Fruit fly (Drosophila melanogaster) whole organism, embryonic: ENCODE results near the gene Bx42.

Experiments
- CG10543 ChIP-seq: fragments of 200-800 bp; sonication (Bioruptor generic); optimal IDR thresholded peaks from 3 replicates; lab custom pipeline; 2017; ENCODE audit warnings: missing biosample characterization, mild to moderate bottlenecking, missing genetic modification characterization, moderate library complexity
- CG11247 ChIP-seq: fragments of 200-800 bp; sonication (Bioruptor generic); IDR thresholded peaks from 2 replicates; pipeline ENCODE4 v1.3.6; 2022; ENCODE audit warnings: missing biosample characterization, missing genetic modification characterization
- CG11456 ChIP-seq: fragments of 200-800 bp; sonication (Bioruptor generic); IDR thresholded peaks from 3 replicates; pipeline ENCODE4 v1.3.6; 2022; ENCODE audit warnings: missing biosample characterization, missing genetic modification characterization
- CG11695 ChIP-seq: fragments of 200-800 bp; sonication (Bioruptor generic); IDR thresholded peaks from 3 replicates; pipeline ENCODE4 v1.3.6; 2022; ENCODE audit warnings: missing biosample characterization, missing genetic modification characterization
- CG12155 ChIP-seq: fragments of 200-800 bp; sonication (Bioruptor generic); optimal IDR thresholded peaks from 3 replicates; lab custom pipeline; 2016; ENCODE audit warnings: missing biosample characterization, missing genetic modification characterization
- CG12391 ChIP-seq: fragments of 200-800 bp; sonication (Bioruptor generic); optimal IDR thresholded peaks from 3 replicates; lab custom pipeline; 2018; ENCODE audit warnings: missing biosample characterization, mild to moderate bottlenecking, missing genetic modification characterization, moderate library complexity
- CG13894 ChIP-seq: fragments of 200-800 bp; sonication (Bioruptor generic); optimal IDR thresholded peaks from 3 replicates; lab custom pipeline; 2018; ENCODE audit warnings: missing biosample characterization, mild to moderate bottlenecking, missing genetic modification characterization, moderate library complexity
- CG14860 ChIP-seq: fragments of 200-800 bp; sonication (Bioruptor generic); IDR thresholded peaks from 3 replicates; pipeline ENCODE4 v1.3.6; 2022; ENCODE audit warnings: missing biosample characterization, missing genetic modification characterization; ENCODE audit not compliant: partially characterized antibody
- CG17186 ChIP-seq: fragments of 200-800 bp; sonication (Bioruptor generic); optimal IDR thresholded peaks from 3 replicates; lab custom pipeline; 2017; ENCODE audit warnings: missing biosample characterization, missing genetic modification reagents, missing genetic modification characterization
- CG17328 ChIP-seq: fragments of 200-800 bp; sonication (Bioruptor generic); IDR thresholded peaks from 2 replicates; pipeline ENCODE4 v1.3.6; 2022; ENCODE audit warnings: missing biosample characterization, missing genetic modification characterization
- CG17361 ChIP-seq: fragments of 200-800 bp; sonication (Bioruptor generic); IDR thresholded peaks from 3 replicates; pipeline ENCODE4 v1.3.6; 2022; ENCODE audit warnings: missing biosample characterization, missing genetic modification characterization
- CG2120 ChIP-seq: fragments of 200-800 bp; sonication (Bioruptor generic); optimal IDR thresholded peaks from 3 replicates; lab custom pipeline; 2016; ENCODE audit warnings: missing biosample characterization, missing genetic modification characterization
- CG34376 ChIP-seq: fragments of 200-800 bp; sonication (Bioruptor generic); optimal IDR thresholded peaks from 2 replicates; lab custom pipeline; 2018; ENCODE audit warnings: missing biosample characterization, mild to moderate bottlenecking, missing genetic modification characterization
- CG4707 ChIP-seq: fragments of 200-800 bp; sonication (Bioruptor generic); optimal IDR thresholded peaks from 2 replicates; lab custom pipeline; 2018; ENCODE audit warnings: missing biosample characterization, mild to moderate bottlenecking, missing genetic modification characterization, moderate library complexity
- CG4854 ChIP-seq: fragments of 200-800 bp; sonication (Bioruptor generic); optimal IDR thresholded peaks from 2 replicates; lab custom pipeline; 2016; ENCODE audit warnings: missing biosample characterization, missing genetic modification characterization, inconsistent platforms
- CG5245 ChIP-seq: fragments of 200-800 bp; sonication (Bioruptor generic); optimal IDR thresholded peaks from 3 replicates; lab custom pipeline; 2016; ENCODE audit warnings: missing biosample characterization, missing genetic modification characterization
- CG5953 ChIP-seq: fragments of 200-800 bp; sonication (Bioruptor generic); IDR thresholded peaks from 2 replicates; pipeline ENCODE4 v1.3.6; 2022; ENCODE audit warnings: missing biosample characterization, missing genetic modification characterization
- CG6689 ChIP-seq: fragments of 200-800 bp; sonication (Bioruptor generic); IDR thresholded peaks from 2 replicates; pipeline ENCODE4 v1.3.6; 2022; ENCODE audit warnings: missing biosample characterization, missing genetic modification characterization
- CG6791 ChIP-seq: fragments of 200-800 bp; sonication (Bioruptor generic); IDR thresholded peaks from 3 replicates; pipeline ENCODE4 v1.3.6; 2022; ENCODE audit warnings: missing biosample characterization, missing genetic modification characterization; ENCODE audit not compliant: partially characterized antibody
- CG7786 ChIP-seq: fragments of 200-800 bp; sonication (Bioruptor generic); optimal IDR thresholded peaks from 2 replicates; lab custom pipeline; 2016; ENCODE audit warnings: missing biosample characterization, missing genetic modification characterization
- CG9876 ChIP-seq: fragments of 200-800 bp; sonication (Bioruptor generic); optimal IDR thresholded peaks from 2 replicates; lab custom pipeline; 2016; ENCODE audit warnings: missing biosample characterization, missing genetic modification characterization
- CoRest ChIP-seq: fragments of 200-800 bp; sonication (Bioruptor generic); optimal IDR thresholded peaks from 3 replicates; lab custom pipeline; 2018; ENCODE audit warnings: missing biosample characterization, mild to moderate bottlenecking, missing genetic modification characterization, moderate library complexity
- Dip2 ChIP-seq: fragments of 200-800 bp; sonication (Bioruptor generic); IDR thresholded peaks from 2 replicates; pipeline ENCODE4 v1.3.6; 2022; ENCODE audit warnings: missing biosample characterization, missing genetic modification characterization
- Doc3 ChIP-seq: fragments of 200-800 bp; sonication (Bioruptor generic); IDR thresholded peaks from 3 replicates; pipeline ENCODE4 v1.3.6; 2022; ENCODE audit warnings: missing biosample characterization, missing genetic modification characterization; ENCODE audit not compliant: partially characterized antibody
- Fer2 ChIP-seq: fragments of 200-800 bp; sonication (Bioruptor generic); optimal IDR thresholded peaks from 2 replicates; lab custom pipeline; 2018; ENCODE audit warnings: missing biosample characterization, mild to moderate bottlenecking, missing genetic modification characterization, moderate library complexity
- Hand ChIP-seq: fragments of 200-800 bp; sonication (Bioruptor generic); optimal IDR thresholded peaks from 2 replicates; lab custom pipeline; 2017; ENCODE audit warnings: mild to moderate bottlenecking, missing biosample characterization, missing genetic modification reagents, missing genetic modification characterization
- HmgD ChIP-seq: fragments of 200-800 bp; sonication (Bioruptor generic); optimal IDR thresholded peaks from 3 replicates; lab custom pipeline; 2016; ENCODE audit warnings: missing biosample characterization, missing genetic modification characterization
- Meics ChIP-seq: fragments of 200-800 bp; sonication (Bioruptor generic); optimal IDR thresholded peaks from 2 replicates; lab custom pipeline; 2017; ENCODE audit warnings: missing biosample characterization, mild to moderate bottlenecking, missing genetic modification characterization
- Oli ChIP-seq: fragments of 200-800 bp; sonication (Bioruptor generic); optimal IDR thresholded peaks from 2 replicates; lab custom pipeline; 2018; ENCODE audit warnings: missing biosample characterization, mild to moderate bottlenecking, missing genetic modification characterization, moderate library complexity
- Ptx1 ChIP-seq: fragments of 200-800 bp; sonication (Bioruptor generic); IDR thresholded peaks from 2 replicates; pipeline ENCODE4 v1.3.6; 2022; ENCODE audit warnings: missing biosample characterization, missing genetic modification characterization
- cg ChIP-seq: fragments of 200-800 bp; sonication (Bioruptor generic); optimal IDR thresholded peaks from 3 replicates; lab custom pipeline; 2019; ENCODE audit warnings: missing biosample characterization, mild to moderate bottlenecking, missing genetic modification characterization, moderate library complexity
- chif ChIP-seq, 2 experiments: fragments of 200-800 bp; sonication (Bioruptor generic); optimal IDR thresholded peaks; 3 replicates each; lab custom pipeline; 2016; ENCODE audit warnings: missing biosample characterization in 2 of 2, missing genetic modification characterization in 2 of 2
- chm ChIP-seq: fragments of 200-800 bp; sonication (Bioruptor generic); IDR thresholded peaks from 2 replicates; pipeline ENCODE4 v1.3.6; 2022; ENCODE audit warnings: missing biosample characterization, missing genetic modification characterization
- croc ChIP-seq: fragments of 200-800 bp; sonication (Bioruptor generic); conservative IDR thresholded peaks from 3 replicates; pipeline ENCODE4 v1.3.6; 2022; ENCODE audit warnings: missing biosample characterization, missing genetic modification characterization
- disco-r ChIP-seq: fragments of 200-800 bp; sonication (Bioruptor generic); optimal IDR thresholded peaks from 2 replicates; lab custom pipeline; 2016; ENCODE audit warnings: missing biosample characterization, missing genetic modification characterization
- dmrt11E ChIP-seq: fragments of 200-800 bp; sonication (Bioruptor generic); optimal IDR thresholded peaks from 3 replicates; lab custom pipeline; 2018; ENCODE audit warnings: missing biosample characterization, mild to moderate bottlenecking, missing genetic modification characterization, moderate library complexity
- en ChIP-seq: fragments of 200-800 bp; sonication (Bioruptor generic); optimal IDR thresholded peaks from 2 replicates; lab custom pipeline; 2016; ENCODE audit warnings: missing biosample characterization, missing genetic modification characterization
- gsb-n ChIP-seq: fragments of 200-800 bp; sonication (Bioruptor generic); optimal IDR thresholded peaks from 3 replicates; lab custom pipeline; 2018; ENCODE audit warnings: missing biosample characterization, mild to moderate bottlenecking, missing genetic modification characterization
- mam ChIP-seq: fragments of 200-800 bp; sonication (Bioruptor generic); optimal IDR thresholded peaks from 3 replicates; lab custom pipeline; 2016; ENCODE audit warnings: missing biosample characterization, missing genetic modification characterization
- mld ChIP-seq: fragments of 200-800 bp; sonication (Bioruptor generic); IDR thresholded peaks from 3 replicates; pipeline ENCODE4 v1.3.6; 2022; ENCODE audit warnings: missing biosample characterization, missing genetic modification characterization; ENCODE audit not compliant: partially characterized antibody
- nerfin-2 ChIP-seq: fragments of 200-800 bp; sonication (Bioruptor generic); IDR thresholded peaks from 2 replicates; pipeline ENCODE4 v1.3.6; 2022; ENCODE audit warnings: missing biosample characterization, missing genetic modification characterization; ENCODE audit not compliant: partially characterized antibody
- pb ChIP-seq: fragments of 200-800 bp; sonication (Bioruptor generic); optimal IDR thresholded peaks from 3 replicates; lab custom pipeline; 2016; ENCODE audit warnings: missing biosample characterization, missing genetic modification characterization
- phol ChIP-seq: fragments of 200-800 bp; sonication (Bioruptor generic); optimal IDR thresholded peaks from 3 replicates; lab custom pipeline; 2018; ENCODE audit warnings: missing biosample characterization, mild to moderate bottlenecking, missing genetic modification characterization, moderate library complexity
- salm ChIP-seq: fragments of 200-800 bp; sonication (Bioruptor generic); optimal IDR thresholded peaks from 2 replicates; lab custom pipeline; 2018; ENCODE audit warnings: missing biosample characterization, mild to moderate bottlenecking, missing genetic modification characterization
- sna ChIP-seq: fragments of 200-800 bp; sonication (Bioruptor generic); IDR thresholded peaks from 2 replicates; pipeline ENCODE4 v1.3.6; 2022; ENCODE audit warnings: missing biosample characterization, missing genetic modification characterization; ENCODE audit not compliant: partially characterized antibody
- sob ChIP-seq: fragments of 200-800 bp; sonication (Bioruptor generic); IDR thresholded peaks from 2 replicates; pipeline ENCODE4 v1.3.6; 2022; ENCODE audit warnings: missing biosample characterization, missing genetic modification characterization
- tup ChIP-seq: fragments of 200-800 bp; sonication (Bioruptor generic); optimal IDR thresholded peaks from 2 replicates; lab custom pipeline; 2016; ENCODE audit warnings: missing biosample characterization, mild to moderate bottlenecking, missing genetic modification characterization, moderate library complexity
- wor ChIP-seq: fragments of 200-800 bp; sonication (Bioruptor generic); IDR thresholded peaks from 2 replicates; pipeline ENCODE4 v1.3.6; 2022; ENCODE audit warnings: missing biosample characterization, missing genetic modification characterization
- zen2 ChIP-seq: fragments of 200-800 bp; sonication (Bioruptor generic); IDR thresholded peaks from 3 replicates; pipeline ENCODE4 v1.3.6; 2022; ENCODE audit warnings: missing biosample characterization, missing genetic modification characterization; ENCODE audit not compliant: partially characterized antibody

The Bx42 gene

DNA sequence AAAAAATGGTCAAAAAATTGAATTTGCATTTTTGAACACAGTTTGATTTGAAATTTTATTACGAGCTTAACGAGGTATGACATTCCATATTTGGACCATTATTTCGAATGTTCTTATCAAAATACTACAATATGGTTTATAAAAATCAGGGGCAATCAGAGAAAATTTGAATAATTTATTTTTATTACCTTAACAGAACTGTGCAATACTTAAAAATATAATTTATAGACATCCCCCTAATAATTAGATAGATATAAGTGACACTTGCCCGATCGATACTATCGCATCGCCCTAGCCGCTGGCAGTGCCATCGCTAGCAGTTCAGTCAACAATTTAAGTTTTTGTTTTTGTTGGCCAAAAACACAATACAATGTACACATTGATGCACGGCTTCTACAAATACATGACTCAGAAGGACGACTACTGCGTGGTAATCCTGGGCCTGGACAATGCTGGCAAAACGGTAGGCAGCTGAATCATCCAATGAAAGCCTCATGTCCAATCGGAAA is 425 bp upstream of the Bx42 start, which contains the start of gene Arfrp1 (continued):
- TF ChIP-seq CG11456 (GFP tag; lab: Robert Waterston, UW), result 0 out of 3 replicates have a peak, but pooled peaks have one; percentile 35
- TF ChIP-seq tup (GFP tag; lab: Kevin White, UChicago), result no peak
- TF ChIP-seq HmgD (GFP tag; lab: Kevin White, UChicago), result no peak
- TF ChIP-seq gsb-n (tag; lab: Kevin White, UChicago), result no peak
- TF ChIP-seq CG10543 (GFP tag; lab: Kevin White, UChicago), result no peak
- no peak for TF ChIP-seq salm (tag; lab: Kevin White, UChicago)
- TF ChIP-seq CG14860, result peak; percentile 77
- peak; percentile 34 for TF ChIP-seq CG12391 (tag; lab: Kevin White, UChicago)
- TF ChIP-seq CG4707 (GFP tag; lab: Kevin White, UChicago), result no peak
- TF ChIP-seq en (GFP tag; lab: Kevin White, UChicago), result no peak
- TF ChIP-seq CG34376 (GFP tag; lab: Kevin White, UChicago), result peak; percentile 10
- peak; percentile 12 for TF ChIP-seq CoRest (tag; lab: Kevin White, UChicago)
- TF ChIP-seq wor, result no peak
- TF ChIP-seq nerfin-2, result peak; percentile 45; the same call in 1 of the 2 replicates
- TF ChIP-seq CG11695 (GFP tag; lab: Robert Waterston, UW), result no peak
- TF ChIP-seq sob (GFP tag; lab: Robert Waterston, UW), result peak; percentile 19; the same call in 1 of the 2 replicates
- 0 out of 2 replicates have a peak, but pooled peaks have one; percentile 10 for TF ChIP-seq CG6689 (GFP tag; lab: Robert Waterston, UW)
- no peak for TF ChIP-seq cg (GFP tag; lab: Kevin White, UChicago)
- no peak for TF ChIP-seq Dip2 (GFP tag; lab: Robert Waterston, UW)
- no peak for TF ChIP-seq pb
- TF ChIP-seq phol (tag; lab: Kevin White, UChicago), result peak; percentile 29
- no peak; the same call in 1 of the 2 replicates for TF ChIP-seq CG11247 (GFP tag; lab: Robert Waterston, UW)
- TF ChIP-seq CG5245 (GFP tag; lab: Kevin White, UChicago), result no peak
- no peak for TF ChIP-seq CG9876 (GFP tag; lab: Kevin White, UChicago)
- peak; percentile 4 for TF ChIP-seq CG7786 (GFP tag; lab: Kevin White, UChicago)
- TF ChIP-seq CG4854 (GFP tag; lab: Kevin White, UChicago), result no peak
- TF ChIP-seq Meics (GFP tag; lab: Kevin White, UChicago), result no peak
- TF ChIP-seq Hand (GFP tag; lab: Kevin White, UChicago), result no peak
- peak; percentile 17 for TF ChIP-seq mam
- TF ChIP-seq CG2120 (GFP tag; lab: Kevin White, UChicago), result peak; percentile 48
- TF ChIP-seq CG17328, result no peak
- no peak for TF ChIP-seq CG13894 (tag; lab: Kevin White, UChicago)
- TF ChIP-seq zen2, result 0 out of 3 replicates have a peak, but pooled peaks have one; percentile 44
- no peak for TF ChIP-seq CG5953
- TF ChIP-seq Fer2 (tag; lab: Kevin White, UChicago), result peak; percentile 6
- no peak for TF ChIP-seq CG17186 (GFP tag; lab: Kevin White, UChicago)
- no peak for TF ChIP-seq CG12155 (GFP tag; lab: Kevin White, UChicago)
- TF ChIP-seq dmrt11E (tag; lab: Kevin White, UChicago), result no peak
- TF ChIP-seq croc (GFP tag; lab: Robert Waterston, UW), result no peak
- TF ChIP-seq disco-r (GFP tag; lab: Kevin White, UChicago), result peak; percentile 11
- TF ChIP-seq mld (GFP tag; lab: Robert Waterston, UW), result 0 out of 3 replicates have a peak, but pooled peaks have one; percentile 50
- TF ChIP-seq Ptx1 (GFP tag; lab: Robert Waterston, UW), result no peak
- TF ChIP-seq Doc3 (GFP tag; lab: Robert Waterston, UW), result peak; percentile 69; the same call in 2 of the 3 replicates
- peak; percentile 55 for TF ChIP-seq sna (GFP tag; lab: Robert Waterston, UW)
- no peak for TF ChIP-seq chif (GFP tag; optimal IDR thresholded peaks at IDR 0.05; lab: Kevin White, UChicago)
- TF ChIP-seq CG6791 (GFP tag; lab: Robert Waterston, UW), result peak; percentile 76
- no peak for TF ChIP-seq Oli (tag; lab: Kevin White, UChicago)
- TF ChIP-seq CG17361, result peak; percentile 83; the same call in 2 of the 3 replicates
- no peak for TF ChIP-seq chm (GFP tag; lab: Robert Waterston, UW)
